Fruit fly (Drosophila melanogaster) whole organism, embryonic: ENCODE data around the gene Rip11.

Experiments
- B-H1 ChIP-seq: fragments of 200-800 bp; sonication (Bioruptor generic); IDR thresholded peaks from 3 replicates; pipeline ENCODE4 v1.3.6; 2022; ENCODE audit warnings: missing biosample characterization, missing genetic modification characterization
- Bgb ChIP-seq: fragments of 200-800 bp; sonication (Bioruptor generic); IDR thresholded peaks from 2 replicates; pipeline ENCODE4 v1.3.6; 2022; ENCODE audit warnings: missing biosample characterization, missing genetic modification characterization; ENCODE audit not compliant: partially characterized antibody
- Blimp-1 ChIP-seq: fragments of 200-800 bp; sonication (Bioruptor generic); optimal IDR thresholded peaks from 3 replicates; lab custom pipeline; 2018; ENCODE audit warnings: missing biosample characterization, missing genetic modification characterization, mild to moderate bottlenecking, moderate library complexity, missing genetic modification reagents
- CG1024 ChIP-seq: fragments of 200-800 bp; sonication (Bioruptor generic); IDR thresholded peaks from 2 replicates; pipeline ENCODE4 v1.3.6; 2022; ENCODE audit warnings: missing biosample characterization, missing genetic modification characterization
- CG10565 ChIP-seq: fragments of 200-800 bp; sonication (Bioruptor generic); optimal IDR thresholded peaks from 3 replicates; lab custom pipeline; 2016; ENCODE audit warnings: missing biosample characterization, mild to moderate bottlenecking, missing genetic modification characterization
- CG10979 ChIP-seq: fragments of 200-800 bp; sonication (Bioruptor generic); optimal IDR thresholded peaks from 2 replicates; lab custom pipeline; 2018; ENCODE audit warnings: missing biosample characterization, mild to moderate bottlenecking, missing genetic modification characterization, moderate library complexity
- CG14965 ChIP-seq: fragments of 200-800 bp; sonication (Bioruptor generic); optimal IDR thresholded peaks from 2 replicates; lab custom pipeline; 2016; ENCODE audit warnings: missing biosample characterization, missing genetic modification characterization, borderline replicate concordance
- CG15479 ChIP-seq: fragments of 200-800 bp; sonication (Bioruptor generic); optimal IDR thresholded peaks from 3 replicates; lab custom pipeline; 2019; ENCODE audit warnings: missing biosample characterization, mild to moderate bottlenecking, missing genetic modification characterization, moderate library complexity
- CG2199 ChIP-seq: fragments of 200-800 bp; sonication (Bioruptor generic); IDR thresholded peaks from 3 replicates; pipeline ENCODE4 v1.3.6; 2022; ENCODE audit warnings: missing biosample characterization, missing genetic modification characterization
- CG30403 ChIP-seq: fragments of 200-800 bp; sonication (Bioruptor generic); optimal IDR thresholded peaks from 3 replicates; lab custom pipeline; 2016; ENCODE audit warnings: missing biosample characterization, missing genetic modification characterization
- CG3281 ChIP-seq: fragments of 200-800 bp; sonication (Bioruptor generic); optimal IDR thresholded peaks from 3 replicates; lab custom pipeline; 2017; ENCODE audit warnings: missing biosample characterization, mild to moderate bottlenecking, missing genetic modification characterization
- CG3995 ChIP-seq: fragments of 200-800 bp; sonication (Bioruptor generic); optimal IDR thresholded peaks from 3 replicates; lab custom pipeline; 2016; ENCODE audit warnings: missing biosample characterization, missing genetic modification characterization
- CG4282 ChIP-seq: fragments of 200-800 bp; sonication (Bioruptor generic); optimal IDR thresholded peaks from 2 replicates; lab custom pipeline; 2016; ENCODE audit warnings: missing biosample characterization, missing genetic modification characterization
- CG4424 ChIP-seq: fragments of 200-800 bp; sonication (Bioruptor generic); optimal IDR thresholded peaks from 3 replicates; lab custom pipeline; 2016; ENCODE audit warnings: missing biosample characterization, missing genetic modification characterization
- CG6689 ChIP-seq: fragments of 200-800 bp; sonication (Bioruptor generic); IDR thresholded peaks from 2 replicates; pipeline ENCODE4 v1.3.6; 2022; ENCODE audit warnings: missing biosample characterization, missing genetic modification characterization
- CG6765 ChIP-seq: fragments of 200-800 bp; sonication (Bioruptor generic); optimal IDR thresholded peaks from 3 replicates; lab custom pipeline; 2017; ENCODE audit warnings: missing biosample characterization, mild to moderate bottlenecking, missing genetic modification characterization
- CG8089 ChIP-seq: fragments of 200-800 bp; sonication (Bioruptor generic); optimal IDR thresholded peaks from 3 replicates; lab custom pipeline; 2016; ENCODE audit warnings: missing biosample characterization, missing genetic modification characterization
- CG9817 ChIP-seq: fragments of 200-800 bp; sonication (Bioruptor generic); optimal IDR thresholded peaks from 2 replicates; lab custom pipeline; 2018; ENCODE audit warnings: missing biosample characterization, mild to moderate bottlenecking, missing genetic modification characterization, moderate library complexity
- CG9876 ChIP-seq: fragments of 200-800 bp; sonication (Bioruptor generic); optimal IDR thresholded peaks from 2 replicates; lab custom pipeline; 2016; ENCODE audit warnings: missing biosample characterization, missing genetic modification characterization
- CG9932 ChIP-seq: fragments of 200-800 bp; sonication (Bioruptor generic); IDR thresholded peaks from 2 replicates; pipeline ENCODE4 v1.3.6; 2022; ENCODE audit warnings: missing biosample characterization, missing genetic modification characterization
- Camta ChIP-seq: fragments of 200-800 bp; sonication (Bioruptor generic); optimal IDR thresholded peaks from 2 replicates; lab custom pipeline; 2016; ENCODE audit warnings: missing biosample characterization, missing genetic modification characterization
- Dfd ChIP-seq, 2 experiments: fragments of >200 bp; optimal IDR thresholded peaks; 2 replicates each; lab custom pipeline; 2017; ENCODE audit warnings: missing biosample characterization in 2 of 2, missing genetic modification characterization in 2 of 2
- Gug ChIP-seq: fragments of 200-800 bp; sonication (Bioruptor generic); IDR thresholded peaks from 4 replicates; pipeline ENCODE4 v1.3.6; 2022; ENCODE audit warnings: missing biosample characterization, missing genetic modification characterization
- H15 ChIP-seq: fragments of 200-800 bp; sonication (Bioruptor generic); IDR thresholded peaks from 3 replicates; pipeline ENCODE4 v1.3.6; 2022; ENCODE audit warnings: missing biosample characterization, missing genetic modification characterization
- HLH54F ChIP-seq: fragments of 200-800 bp; sonication (Bioruptor generic); optimal IDR thresholded peaks from 3 replicates; lab custom pipeline; 2016; ENCODE audit warnings: missing biosample characterization, missing genetic modification characterization
- Kr ChIP-seq: fragments of 200-800 bp; sonication (Bioruptor generic); optimal IDR thresholded peaks from 2 replicates; lab custom pipeline; 2017; ENCODE audit warnings: missing biosample characterization, mild to moderate bottlenecking, missing genetic modification characterization
- Lim3 ChIP-seq: fragments of 200-800 bp; sonication (Bioruptor generic); IDR thresholded peaks from 2 replicates; pipeline ENCODE4 v1.3.6; 2022; ENCODE audit warnings: missing biosample characterization, missing genetic modification characterization
- MBD-R2 ChIP-seq: fragments of 200-800 bp; sonication (Bioruptor generic); IDR thresholded peaks from 2 replicates; pipeline ENCODE4 v1.3.6; 2022; ENCODE audit warnings: missing biosample characterization, missing genetic modification characterization
- MESR4 ChIP-seq: fragments of 200-800 bp; sonication (Bioruptor generic); optimal IDR thresholded peaks from 2 replicates; lab custom pipeline; 2018; ENCODE audit warnings: missing biosample characterization, mild to moderate bottlenecking, missing genetic modification characterization, moderate library complexity
- MTF-1 ChIP-seq: fragments of 200-800 bp; sonication (Bioruptor generic); optimal IDR thresholded peaks from 2 replicates; lab custom pipeline; 2018; ENCODE audit warnings: missing biosample characterization, mild to moderate bottlenecking, missing genetic modification characterization, borderline replicate concordance
- Med ChIP-seq: fragments of 200-800 bp; sonication (Bioruptor generic); peaks from one replicate; lab custom pipeline; 2016; ENCODE audit warnings: missing biosample characterization, missing genetic modification characterization, mild to moderate bottlenecking, inconsistent platforms, moderate library complexity
- Myb ChIP-seq: fragments of 200-800 bp; sonication (Bioruptor generic); optimal IDR thresholded peaks from 2 replicates; lab custom pipeline; 2016; ENCODE audit warnings: missing biosample characterization, missing genetic modification characterization
- Neu2 ChIP-seq: fragments of 200-800 bp; sonication (Bioruptor generic); optimal IDR thresholded peaks from 3 replicates; lab custom pipeline; 2016; ENCODE audit warnings: missing biosample characterization, missing genetic modification characterization, borderline replicate concordance
- Nf-YB ChIP-seq: fragments of 200-800 bp; sonication (Bioruptor generic); optimal IDR thresholded peaks from 3 replicates; lab custom pipeline; 2019; ENCODE audit warnings: missing biosample characterization, mild to moderate bottlenecking, missing genetic modification characterization, moderate library complexity
- Oli ChIP-seq: fragments of 200-800 bp; sonication (Bioruptor generic); optimal IDR thresholded peaks from 2 replicates; lab custom pipeline; 2018; ENCODE audit warnings: missing biosample characterization, mild to moderate bottlenecking, missing genetic modification characterization, moderate library complexity
- Pdp1 ChIP-seq, 2 experiments: fragments of 200-800 bp; sonication (Bioruptor generic); optimal IDR thresholded peaks; 3 replicates each; lab custom pipeline; 2016; ENCODE audit warnings: missing biosample characterization in 2 of 2, missing genetic modification characterization in 2 of 2, mild to moderate bottlenecking in 1 of 2, moderate library complexity in 1 of 2
- Poxn ChIP-seq: fragments of 200-800 bp; sonication (Bioruptor generic); IDR thresholded peaks from 2 replicates; pipeline ENCODE4 v1.3.6; 2022; ENCODE audit warnings: missing biosample characterization, missing genetic modification characterization
- Sin3A ChIP-seq: fragments of >200 bp; optimal IDR thresholded peaks from 2 replicates; lab custom pipeline; 2018
- Sox100B ChIP-seq: fragments of 200-800 bp; sonication (Bioruptor generic); optimal IDR thresholded peaks from 3 replicates; lab custom pipeline; 2018; ENCODE audit warnings: missing biosample characterization, mild to moderate bottlenecking, missing genetic modification characterization
- ap ChIP-seq: fragments of 200-800 bp; sonication (Bioruptor generic); IDR thresholded peaks from 2 replicates; pipeline ENCODE4 v1.3.6; 2022; ENCODE audit warnings: missing biosample characterization, missing genetic modification characterization
- bab2 ChIP-seq: fragments of 200-800 bp; sonication (Bioruptor generic); optimal IDR thresholded peaks from 2 replicates; lab custom pipeline; 2016; ENCODE audit warnings: missing biosample characterization, missing genetic modification characterization
- bsh ChIP-seq, 2 experiments: fragments of 200-800 bp; sonication (Bioruptor generic); optimal IDR thresholded peaks; 2 replicates each; lab custom pipeline; 2017 to 2018; ENCODE audit warnings: mild to moderate bottlenecking in 2 of 2, missing biosample characterization in 2 of 2, missing genetic modification characterization in 2 of 2, moderate library complexity in 1 of 2
- chm ChIP-seq: fragments of 200-800 bp; sonication (Bioruptor generic); IDR thresholded peaks from 2 replicates; pipeline ENCODE4 v1.3.6; 2022; ENCODE audit warnings: missing biosample characterization, missing genetic modification characterization
- crol ChIP-seq: fragments of 200-800 bp; sonication (Bioruptor generic); IDR thresholded peaks from 2 replicates; pipeline ENCODE4 v1.3.6; 2022; ENCODE audit warnings: missing biosample characterization, missing genetic modification characterization
- dati ChIP-seq: fragments of 200-800 bp; sonication (Bioruptor generic); IDR thresholded peaks from 2 replicates; pipeline ENCODE4 v1.3.6; 2022; ENCODE audit warnings: missing biosample characterization, missing genetic modification characterization
- dimm ChIP-seq: fragments of 200-800 bp; sonication (Bioruptor generic); IDR thresholded peaks from 2 replicates; pipeline ENCODE4 v1.3.6; 2022; ENCODE audit warnings: missing biosample characterization, missing genetic modification characterization
- emc ChIP-seq: fragments of 200-800 bp; sonication (Bioruptor generic); optimal IDR thresholded peaks from 2 replicates; lab custom pipeline; 2016; ENCODE audit warnings: missing biosample characterization, missing genetic modification characterization
- ind ChIP-seq: fragments of 200-800 bp; sonication (Bioruptor generic); optimal IDR thresholded peaks from 3 replicates; lab custom pipeline; 2016; ENCODE audit warnings: missing biosample characterization, missing genetic modification characterization
- psq ChIP-seq: fragments of 200-800 bp; sonication (Bioruptor generic); optimal IDR thresholded peaks from 2 replicates; lab custom pipeline; 2017; ENCODE audit warnings: missing biosample characterization, missing genetic modification characterization
- seq ChIP-seq: fragments of 200-800 bp; sonication (Bioruptor generic); IDR thresholded peaks from 2 replicates; pipeline ENCODE4 v1.3.6; 2022; ENCODE audit warnings: missing biosample characterization, missing genetic modification characterization
- shn ChIP-seq: fragments of 200-800 bp; sonication (Bioruptor generic); optimal IDR thresholded peaks from 3 replicates; lab custom pipeline; 2016; ENCODE audit warnings: missing biosample characterization, missing genetic modification characterization

Gene Rip11

dm6 chrX:18644890-18645289 is 2.6 kb downstream of the Rip11 start (continued):
- TF ChIP-seq CG3281 (GFP tag; lab: Kevin White, UChicago) (peak; percentile 82), HLH54F (GFP tag; lab: Kevin White, UChicago) (peak; percentile 66), CG6765 (GFP tag; lab: Kevin White, UChicago) (peak; percentile 52), H15 (GFP tag; lab: Robert Waterston, UW) (peak; percentile 69; the same call in 2 of the 3 replicates), dati (GFP tag; lab: Robert Waterston, UW) (no peak), emc (GFP tag; lab: Kevin White, UChicago) (peak; percentile 20), Lim3 (0 out of 2 replicates have a peak, but pooled peaks have one; percentile 22), Med (GFP tag; lab: Kevin White, UChicago) (peak; percentile 85), Bgb (GFP tag; lab: Robert Waterston, UW) (no peak), CG15479 (GFP tag; lab: Kevin White, UChicago) (no peak), Camta (peak; percentile 62), CG1024 (GFP tag; lab: Robert Waterston, UW) (0 out of 2 replicates have a peak, but pooled peaks have one; percentile 38), Myb (GFP tag; lab: Kevin White, UChicago) (peak; percentile 48), CG2199 (GFP tag; lab: Robert Waterston, UW) (no peak), ind (GFP tag; lab: Kevin White, UChicago) (peak; percentile 86), CG10565 (no peak), CG30403 (GFP tag; lab: Kevin White, UChicago) (peak; percentile 79), shn (GFP tag; lab: Kevin White, UChicago) (peak; percentile 17), Neu2 (GFP tag; lab: Kevin White, UChicago) (no peak), seq (peak; percentile 72), CG4282 (GFP tag; lab: Kevin White, UChicago) (no peak), CG9932 (GFP tag; lab: Robert Waterston, UW) (peak; percentile 63), ap (GFP tag; lab: Robert Waterston, UW) (peak; percentile 43; the same call in 1 of the 2 replicates), Nf-YB (peak; percentile 60), Kr (GFP tag; lab: Kevin White, UChicago) (no peak), Poxn (GFP tag; lab: Robert Waterston, UW) (0 out of 2 replicates have a peak, but pooled peaks have one; percentile 48), CG8089 (GFP tag; lab: Kevin White, UChicago) (peak; percentile 72), CG10979 (tag; lab: Kevin White, UChicago) (peak; percentile 82), crol (GFP tag; lab: Robert Waterston, UW) (no peak), CG4424 (GFP tag; lab: Kevin White, UChicago) (peak; percentile 79), CG3995 (GFP tag; lab: Kevin White, UChicago) (peak; percentile 41), Pdp1 (GFP tag; optimal IDR thresholded peaks at IDR 0.05; lab: Kevin White, UChicago) (peak; percentile 14 to 83), psq (GFP tag; lab: Kevin White, UChicago) (peak; percentile 4), Gug (GFP tag; lab: Robert Waterston, UW) (peak; percentile 74), bsh (GFP tag; optimal IDR thresholded peaks at IDR 0.05; lab: Kevin White, UChicago) (peak in 1 of 2 experiments; percentile 90), dimm (GFP tag; lab: Robert Waterston, UW) (no peak), Sin3A (lab: Kevin White, UChicago) (no peak), Sox100B (no peak), CG9876 (no peak), Dfd (GFP tag; optimal IDR thresholded peaks at IDR 0.05; lab: Kevin White, UChicago) (no peak), MESR4 (GFP tag; lab: Kevin White, UChicago) (peak; percentile 20), CG14965 (GFP tag; lab: Kevin White, UChicago) (no peak), Oli (tag; lab: Kevin White, UChicago) (peak; percentile 90), CG9817 (tag; lab: Kevin White, UChicago) (peak; percentile 87), MTF-1 (GFP tag; lab: Kevin White, UChicago) (peak; percentile 76), CG6689 (GFP tag; lab: Robert Waterston, UW) (peak; percentile 72), chm (GFP tag; lab: Robert Waterston, UW) (peak; percentile 70; the same call in 1 of the 2 replicates), B-H1 (GFP tag; lab: Robert Waterston, UW) (peak; percentile 70), bab2 (GFP tag; lab: Kevin White, UChicago) (peak; percentile 22), MBD-R2 (GFP tag; lab: Robert Waterston, UW) (peak; percentile 43; the same call in 1 of the 2 replicates), Blimp-1 (GFP tag; lab: Kevin White, UChicago) (peak; percentile 84)
